Fruit fly (Drosophila melanogaster) whole organism, embryonic: Measurements from ENCODE around the gene CG11726.

Source experiments
- Bgb ChIP-seq: fragments of 200-800 bp; sonication (Bioruptor generic); IDR thresholded peaks from 2 replicates; pipeline ENCODE4 v1.3.6; 2022; ENCODE audit warnings: missing biosample characterization, missing genetic modification characterization; ENCODE audit not compliant: partially characterized antibody
- CG10321 ChIP-seq: fragments of 200-800 bp; sonication (Bioruptor generic); IDR thresholded peaks from 2 replicates; pipeline ENCODE4 v1.3.6; 2022; ENCODE audit warnings: missing biosample characterization, missing genetic modification characterization
- CG10543 ChIP-seq: fragments of 200-800 bp; sonication (Bioruptor generic); optimal IDR thresholded peaks from 3 replicates; lab custom pipeline; 2017; ENCODE audit warnings: missing biosample characterization, mild to moderate bottlenecking, missing genetic modification characterization, moderate library complexity
- CG10959 ChIP-seq: fragments of 200-800 bp; sonication (Bioruptor generic); IDR thresholded peaks from 2 replicates; pipeline ENCODE4 v1.3.6; 2022; ENCODE audit warnings: missing biosample characterization, missing genetic modification characterization
- CG12769 ChIP-seq: fragments of 200-800 bp; sonication (Bioruptor generic); optimal IDR thresholded peaks from 2 replicates; lab custom pipeline; 2019; ENCODE audit warnings: missing biosample characterization, mild to moderate bottlenecking, missing genetic modification characterization, moderate library complexity
- CG13287 ChIP-seq: fragments of 200-800 bp; sonication (Bioruptor generic); IDR thresholded peaks from 2 replicates; pipeline ENCODE4 v1.3.6; 2022; ENCODE audit warnings: missing biosample characterization, missing genetic modification characterization; ENCODE audit not compliant: partially characterized antibody
- CG14050 ChIP-seq: fragments of 200-800 bp; sonication (Bioruptor generic); IDR thresholded peaks from 3 replicates; pipeline ENCODE4 v1.3.6; 2022; ENCODE audit warnings: missing biosample characterization, missing genetic modification characterization
- CG15011 ChIP-seq: fragments of 200-800 bp; sonication (Bioruptor generic); optimal IDR thresholded peaks from 3 replicates; lab custom pipeline; 2018; ENCODE audit warnings: missing biosample characterization, mild to moderate bottlenecking, missing genetic modification characterization
- CG15269 ChIP-seq: fragments of 200-800 bp; sonication (Bioruptor generic); optimal IDR thresholded peaks from 2 replicates; lab custom pipeline; 2018; ENCODE audit warnings: missing biosample characterization, mild to moderate bottlenecking, missing genetic modification characterization, moderate library complexity
- CG2129 ChIP-seq: fragments of 200-800 bp; sonication (Bioruptor generic); IDR thresholded peaks from 2 replicates; pipeline ENCODE4 v1.3.6; 2022; ENCODE audit warnings: missing biosample characterization, missing genetic modification characterization; ENCODE audit not compliant: partially characterized antibody
- CG3163 ChIP-seq: fragments of 200-800 bp; sonication (Bioruptor generic); optimal IDR thresholded peaks from 3 replicates; lab custom pipeline; 2016; ENCODE audit warnings: missing biosample characterization, missing genetic modification characterization
- CG32767 ChIP-seq: fragments of 200-800 bp; sonication (Bioruptor generic); IDR thresholded peaks from 2 replicates; pipeline ENCODE4 v1.3.6; 2022; ENCODE audit warnings: missing biosample characterization, missing genetic modification characterization
- CG32772 ChIP-seq: fragments of 200-800 bp; sonication (Bioruptor generic); IDR thresholded peaks from 2 replicates; pipeline ENCODE4 v1.3.6; 2022; ENCODE audit warnings: missing biosample characterization, missing genetic modification characterization
- CG3838 ChIP-seq: fragments of 200-800 bp; sonication (Bioruptor generic); optimal IDR thresholded peaks from 3 replicates; lab custom pipeline; 2016; ENCODE audit warnings: missing biosample characterization, missing genetic modification characterization
- CG4820 ChIP-seq: fragments of 200-800 bp; sonication (Bioruptor generic); optimal IDR thresholded peaks from 3 replicates; lab custom pipeline; 2016; ENCODE audit warnings: missing biosample characterization, missing genetic modification characterization
- CG5245 ChIP-seq: fragments of 200-800 bp; sonication (Bioruptor generic); optimal IDR thresholded peaks from 3 replicates; lab custom pipeline; 2016; ENCODE audit warnings: missing biosample characterization, missing genetic modification characterization
- CG9876 ChIP-seq: fragments of 200-800 bp; sonication (Bioruptor generic); optimal IDR thresholded peaks from 2 replicates; lab custom pipeline; 2016; ENCODE audit warnings: missing biosample characterization, missing genetic modification characterization
- CTCF ChIP-seq: fragments of 200-800 bp; sonication (Bioruptor generic); optimal IDR thresholded peaks from 2 replicates; lab custom pipeline; 2017; ENCODE audit warnings: missing biosample characterization, mild to moderate bottlenecking, missing genetic modification characterization, moderate library complexity
- D19B ChIP-seq: fragments of 200-800 bp; sonication (Bioruptor generic); optimal IDR thresholded peaks from 2 replicates; lab custom pipeline; 2017; ENCODE audit warnings: missing biosample characterization, mild to moderate bottlenecking, missing genetic modification characterization
- Doc3 ChIP-seq: fragments of 200-800 bp; sonication (Bioruptor generic); IDR thresholded peaks from 3 replicates; pipeline ENCODE4 v1.3.6; 2022; ENCODE audit warnings: missing biosample characterization, missing genetic modification characterization; ENCODE audit not compliant: partially characterized antibody
- Dref ChIP-seq: fragments of 200-800 bp; sonication (Bioruptor generic); IDR thresholded peaks from 2 replicates; pipeline ENCODE4 v1.3.6; 2022; ENCODE audit warnings: missing biosample characterization, missing genetic modification characterization
- Elba2 ChIP-seq: fragments of 200-800 bp; sonication (Bioruptor generic); optimal IDR thresholded peaks from 3 replicates; lab custom pipeline; 2016; ENCODE audit warnings: missing biosample characterization, missing genetic modification characterization
- H15 ChIP-seq: fragments of 200-800 bp; sonication (Bioruptor generic); IDR thresholded peaks from 3 replicates; pipeline ENCODE4 v1.3.6; 2022; ENCODE audit warnings: missing biosample characterization, missing genetic modification characterization
- Mad ChIP-seq: fragments of 200-800 bp; sonication (Bioruptor generic); optimal IDR thresholded peaks from 2 replicates; lab custom pipeline; 2016; ENCODE audit warnings: missing biosample characterization, missing genetic modification characterization
- Med ChIP-seq: fragments of 200-800 bp; sonication (Bioruptor generic); peaks from one replicate; lab custom pipeline; 2016; ENCODE audit warnings: missing biosample characterization, missing genetic modification characterization, mild to moderate bottlenecking, inconsistent platforms, moderate library complexity
- Opbp ChIP-seq: fragments of 200-800 bp; sonication (Bioruptor generic); IDR thresholded peaks from 3 replicates; pipeline ENCODE4 v1.3.6; 2022; ENCODE audit warnings: missing biosample characterization, missing genetic modification characterization; ENCODE audit not compliant: partially characterized antibody
- Pdp1 ChIP-seq, 2 experiments: fragments of 200-800 bp; sonication (Bioruptor generic); optimal IDR thresholded peaks; 3 replicates each; lab custom pipeline; 2016; ENCODE audit warnings: missing biosample characterization in 2 of 2, missing genetic modification characterization in 2 of 2, mild to moderate bottlenecking in 1 of 2, moderate library complexity in 1 of 2
- br ChIP-seq: fragments of >200 bp; optimal IDR thresholded peaks from 2 replicates; lab custom pipeline; 2017
- corto ChIP-seq: fragments of 200-800 bp; sonication (Bioruptor generic); optimal IDR thresholded peaks from 2 replicates; lab custom pipeline; 2016; ENCODE audit warnings: missing biosample characterization, mild to moderate bottlenecking, missing genetic modification characterization, moderate library complexity
- croc ChIP-seq: fragments of 200-800 bp; sonication (Bioruptor generic); conservative IDR thresholded peaks from 3 replicates; pipeline ENCODE4 v1.3.6; 2022; ENCODE audit warnings: missing biosample characterization, missing genetic modification characterization
- crol ChIP-seq: fragments of 200-800 bp; sonication (Bioruptor generic); IDR thresholded peaks from 2 replicates; pipeline ENCODE4 v1.3.6; 2022; ENCODE audit warnings: missing biosample characterization, missing genetic modification characterization
- en ChIP-seq: fragments of 200-800 bp; sonication (Bioruptor generic); optimal IDR thresholded peaks from 2 replicates; lab custom pipeline; 2016; ENCODE audit warnings: missing biosample characterization, missing genetic modification characterization
- gcm ChIP-seq: fragments of 200-800 bp; sonication (Bioruptor generic); optimal IDR thresholded peaks from 2 replicates; lab custom pipeline; 2019; ENCODE audit warnings: missing biosample characterization, mild to moderate bottlenecking, missing genetic modification characterization, moderate library complexity
- ken ChIP-seq: fragments of 200-800 bp; sonication (Bioruptor generic); IDR thresholded peaks from 3 replicates; pipeline ENCODE4 v1.3.6; 2022; ENCODE audit warnings: missing biosample characterization, missing genetic modification characterization
- lab ChIP-seq: fragments of 200-800 bp; sonication (Bioruptor generic); optimal IDR thresholded peaks from 3 replicates; lab custom pipeline; 2017; ENCODE audit warnings: missing biosample characterization, missing genetic modification characterization, mild to moderate bottlenecking, moderate library complexity, missing genetic modification reagents
- lbe ChIP-seq: fragments of 200-800 bp; sonication (Bioruptor generic); optimal IDR thresholded peaks from 2 replicates; lab custom pipeline; 2016; ENCODE audit warnings: missing biosample characterization, mild to moderate bottlenecking, missing genetic modification characterization
- lola ChIP-seq, 3 experiments: fragments of >200 bp in 2 of 3; fragments of 200-800 bp in 1 of 3; sonication (Bioruptor generic) in 1 of 3; optimal IDR thresholded peaks; 2 replicates each; lab custom pipeline; 2017 to 2019; ENCODE audit warnings: missing biosample characterization in 3 of 3, missing genetic modification characterization in 3 of 3, mild to moderate bottlenecking in 1 of 3, moderate library complexity in 1 of 3
- odd ChIP-seq: fragments of 200-800 bp; sonication (Bioruptor generic); optimal IDR thresholded peaks from 2 replicates; lab custom pipeline; 2017; ENCODE audit warnings: missing biosample characterization, mild to moderate bottlenecking, missing genetic modification characterization
- pho ChIP-seq: fragments of 200-800 bp; sonication (Bioruptor generic); optimal IDR thresholded peaks from 2 replicates; lab custom pipeline; 2016; ENCODE audit warnings: missing biosample characterization, missing genetic modification characterization
- pita ChIP-seq: fragments of 200-800 bp; sonication (Bioruptor generic); optimal IDR thresholded peaks from 2 replicates; lab custom pipeline; 2017; ENCODE audit warnings: missing biosample characterization, mild to moderate bottlenecking, missing genetic modification characterization
- prd ChIP-seq, 3 experiments: fragments of >200 bp in 2 of 3; fragments of 200-800 bp in 1 of 3; sonication (Bioruptor generic) in 1 of 3; optimal IDR thresholded peaks in 2 of 3; IDR thresholded peaks in 1 of 3; 2 replicates in 2 of 3; 3 replicates in 1 of 3; pipeline versions ENCODE4 v1.3.6 to Lab custom; 2017 to 2022; ENCODE audit warnings: missing biosample characterization in 1 of 3, missing genetic modification characterization in 1 of 3
- rib ChIP-seq: fragments of 200-800 bp; sonication (Bioruptor generic); IDR thresholded peaks from 2 replicates; pipeline ENCODE4 v1.3.6; 2022; ENCODE audit warnings: missing biosample characterization, missing genetic modification characterization
- schlank ChIP-seq: fragments of 200-800 bp; sonication (Bioruptor generic); optimal IDR thresholded peaks from 2 replicates; lab custom pipeline; 2018; ENCODE audit warnings: missing biosample characterization, mild to moderate bottlenecking, missing genetic modification characterization
- sd ChIP-seq: fragments of 200-800 bp; sonication (Bioruptor generic); optimal IDR thresholded peaks from 3 replicates; lab custom pipeline; 2018; ENCODE audit warnings: missing biosample characterization, mild to moderate bottlenecking, missing genetic modification characterization, moderate library complexity
- sisA ChIP-seq: fragments of 200-800 bp; sonication (Bioruptor generic); IDR thresholded peaks from 2 replicates; pipeline ENCODE4 v1.3.6; 2022; ENCODE audit warnings: missing biosample characterization, missing genetic modification characterization
- so ChIP-seq: fragments of 200-800 bp; sonication (Bioruptor generic); IDR thresholded peaks from 3 replicates; pipeline ENCODE4 v1.3.6; 2022; ENCODE audit warnings: missing biosample characterization, missing genetic modification characterization
- sqz ChIP-seq: fragments of 200-800 bp; sonication (Bioruptor generic); optimal IDR thresholded peaks from 3 replicates; lab custom pipeline; 2018; ENCODE audit warnings: missing biosample characterization, mild to moderate bottlenecking, missing genetic modification characterization
- tio ChIP-seq: fragments of 200-800 bp; sonication (Bioruptor generic); optimal IDR thresholded peaks from 2 replicates; lab custom pipeline; 2017; ENCODE audit warnings: missing biosample characterization, missing genetic modification characterization, inconsistent platforms
- unpg ChIP-seq: fragments of 200-800 bp; sonication (Bioruptor generic); optimal IDR thresholded peaks from 3 replicates; lab custom pipeline; 2018; ENCODE audit warnings: missing biosample characterization, mild to moderate bottlenecking, missing genetic modification characterization, moderate library complexity
- zf30C ChIP-seq: fragments of 200-800 bp; sonication (Bioruptor generic); optimal IDR thresholded peaks from 3 replicates; lab custom pipeline; 2018; ENCODE audit warnings: missing biosample characterization, mild to moderate bottlenecking, missing genetic modification characterization

CG11726 gene

dm6 chr3L:11381941-11382747 is 12.3 kb upstream of the CG11726 start:
- no peak for TF ChIP-seq CG10543 (GFP tag; lab: Kevin White, UChicago)
- no peak for TF ChIP-seq CG3163 (GFP tag; lab: Kevin White, UChicago)
- no peak for TF ChIP-seq br
- peak; percentile 22 for TF ChIP-seq D19B (GFP tag; lab: Kevin White, UChicago)
- TF ChIP-seq CG4820 (GFP tag; lab: Kevin White, UChicago), result no peak
- TF ChIP-seq CG5245, result no peak
- no peak for TF ChIP-seq Bgb (GFP tag; lab: Robert Waterston, UW)
- TF ChIP-seq CG13287 (GFP tag; lab: Robert Waterston, UW), result no peak
- TF ChIP-seq corto, result peak; percentile 9
- TF ChIP-seq CG9876 (GFP tag; lab: Kevin White, UChicago), result no peak
- TF ChIP-seq Opbp (GFP tag; lab: Robert Waterston, UW), result no peak
- TF ChIP-seq lbe, result peak; percentile 1
- TF ChIP-seq Doc3 (GFP tag; lab: Robert Waterston, UW), result no peak
- no peak for TF ChIP-seq CG14050 (GFP tag; lab: Robert Waterston, UW)
- TF ChIP-seq CG32767 (GFP tag; lab: Robert Waterston, UW), result no peak
- TF ChIP-seq lola (GFP tag; optimal IDR thresholded peaks at IDR 0.05; lab: Kevin White, UChicago), result no peak
- TF ChIP-seq Dref (GFP tag; lab: Robert Waterston, UW), result no peak
- peak in 1 of 2 experiments; percentile 32 for TF ChIP-seq Pdp1 (GFP tag; optimal IDR thresholded peaks at IDR 0.05; lab: Kevin White, UChicago)
- TF ChIP-seq CG3838 (GFP tag; lab: Kevin White, UChicago), result no peak
- TF ChIP-seq sqz (GFP tag; lab: Kevin White, UChicago), result peak; percentile 39
- TF ChIP-seq so (GFP tag; lab: Robert Waterston, UW), result no peak
- peak; percentile 55 for TF ChIP-seq sd
- peak; percentile 82 for TF ChIP-seq gcm (GFP tag; lab: Kevin White, UChicago)
- peak; percentile 33 for TF ChIP-seq Med (GFP tag; lab: Kevin White, UChicago)
- no peak for TF ChIP-seq pho
- no peak for TF ChIP-seq zf30C
- no peak for TF ChIP-seq CG2129 (GFP tag; lab: Robert Waterston, UW)
- no peak for TF ChIP-seq CG10959 (GFP tag; lab: Robert Waterston, UW)
- no peak for TF ChIP-seq odd
- TF ChIP-seq H15, result no peak
- no peak for TF ChIP-seq prd (optimal IDR thresholded peaks at IDR 0.05; lab: Kevin White, UChicago)
- TF ChIP-seq prd (GFP tag; IDR thresholded peaks at IDR 0.05; lab: Robert Waterston, UW), result no peak
- no peak for TF ChIP-seq croc (GFP tag; lab: Robert Waterston, UW)
- no peak for TF ChIP-seq Mad (GFP tag; lab: Kevin White, UChicago)
- no peak for TF ChIP-seq Elba2 (GFP tag; lab: Kevin White, UChicago)
- TF ChIP-seq CTCF (GFP tag; lab: Kevin White, UChicago), result no peak
- no peak for TF ChIP-seq en (GFP tag; lab: Kevin White, UChicago)
- no peak for TF ChIP-seq tio
- no peak for TF ChIP-seq CG15011 (GFP tag; lab: Kevin White, UChicago)
- TF ChIP-seq schlank (tag; lab: Kevin White, UChicago), result no peak
- TF ChIP-seq unpg (GFP tag; lab: Kevin White, UChicago), result no peak
- TF ChIP-seq CG15269, result no peak
- no peak for TF ChIP-seq ken (GFP tag; lab: Robert Waterston, UW)
- no peak for TF ChIP-seq pita (GFP tag; lab: Kevin White, UChicago)
- 0 out of 2 replicates have a peak, but pooled peaks have one; percentile 7 for TF ChIP-seq CG32772 (GFP tag; lab: Robert Waterston, UW)
- no peak for TF ChIP-seq rib (GFP tag; lab: Robert Waterston, UW)
- peak; percentile 87 for TF ChIP-seq crol (GFP tag; lab: Robert Waterston, UW)
- no peak for TF ChIP-seq lab (GFP tag; lab: Kevin White, UChicago)
- TF ChIP-seq sisA (GFP tag; lab: Robert Waterston, UW), result no peak
- TF ChIP-seq CG12769 (tag; lab: Kevin White, UChicago), result no peak
- TF ChIP-seq CG10321, result no peak
